Fruit fly (Drosophila melanogaster) whole organism, embryonic: ENCODE measurements around the gene Cdk1.

ENCODE experiments used
- Atf-2 ChIP-seq: fragments of 200-800 bp; sonication (Bioruptor generic); optimal IDR thresholded peaks from 2 replicates; lab custom pipeline; 2016; ENCODE audit warnings: missing biosample characterization, missing genetic modification characterization
- Awh ChIP-seq: fragments of 200-800 bp; sonication (Bioruptor generic); IDR thresholded peaks from 2 replicates; pipeline ENCODE4, ENCODE4 v1.3.6; 2022; ENCODE audit warnings: missing biosample characterization, missing genetic modification characterization
- BtbVII ChIP-seq: fragments of 200-800 bp; sonication (Bioruptor generic); optimal IDR thresholded peaks from 3 replicates; lab custom pipeline; 2017; ENCODE audit warnings: missing biosample characterization, mild to moderate bottlenecking, missing genetic modification characterization
- CG1024 ChIP-seq: fragments of 200-800 bp; sonication (Bioruptor generic); IDR thresholded peaks from 2 replicates; pipeline ENCODE4 v1.3.6; 2022; ENCODE audit warnings: missing biosample characterization, missing genetic modification characterization
- CG12391 ChIP-seq: fragments of 200-800 bp; sonication (Bioruptor generic); optimal IDR thresholded peaks from 3 replicates; lab custom pipeline; 2018; ENCODE audit warnings: missing biosample characterization, mild to moderate bottlenecking, missing genetic modification characterization, moderate library complexity
- CG12942 ChIP-seq: fragments of 200-800 bp; sonication (Bioruptor generic); optimal IDR thresholded peaks from 3 replicates; lab custom pipeline; 2016; ENCODE audit warnings: missing biosample characterization, missing genetic modification characterization
- CG13775 ChIP-seq: fragments of 200-800 bp; sonication (Bioruptor generic); optimal IDR thresholded peaks from 3 replicates; lab custom pipeline; 2017; ENCODE audit warnings: missing biosample characterization, mild to moderate bottlenecking, missing genetic modification characterization
- CG31365 ChIP-seq: fragments of 200-800 bp; sonication (Bioruptor generic); optimal IDR thresholded peaks from 2 replicates; lab custom pipeline; 2018; ENCODE audit warnings: missing biosample characterization, mild to moderate bottlenecking, missing genetic modification characterization
- CG34422 ChIP-seq: fragments of 200-800 bp; sonication (Bioruptor generic); IDR thresholded peaks from 3 replicates; pipeline ENCODE4 v1.3.6; 2022; ENCODE audit warnings: missing biosample characterization, missing genetic modification characterization
- CG42726 ChIP-seq: fragments of 200-800 bp; sonication (Bioruptor generic); IDR thresholded peaks from 2 replicates; pipeline ENCODE4 v1.3.6; 2022; ENCODE audit warnings: missing biosample characterization, missing genetic modification characterization; ENCODE audit not compliant: partially characterized antibody
- CG4360 ChIP-seq: fragments of 200-800 bp; sonication (Bioruptor generic); IDR thresholded peaks from 2 replicates; pipeline ENCODE4 v1.3.6; 2022; ENCODE audit warnings: missing biosample characterization, missing genetic modification characterization
- CG4707 ChIP-seq: fragments of 200-800 bp; sonication (Bioruptor generic); optimal IDR thresholded peaks from 2 replicates; lab custom pipeline; 2018; ENCODE audit warnings: missing biosample characterization, mild to moderate bottlenecking, missing genetic modification characterization, moderate library complexity
- CG4730 ChIP-seq: fragments of 200-800 bp; sonication (Bioruptor generic); IDR thresholded peaks from 2 replicates; pipeline ENCODE4 v1.3.6; 2022; ENCODE audit warnings: missing biosample characterization, missing genetic modification characterization
- CG7556 ChIP-seq: fragments of 200-800 bp; sonication (Bioruptor generic); optimal IDR thresholded peaks from 2 replicates; lab custom pipeline; 2017; ENCODE audit warnings: missing biosample characterization, mild to moderate bottlenecking, missing genetic modification characterization
- CG9727 ChIP-seq: fragments of 200-800 bp; sonication (Bioruptor generic); optimal IDR thresholded peaks from 3 replicates; lab custom pipeline; 2017; ENCODE audit warnings: missing biosample characterization, mild to moderate bottlenecking, missing genetic modification characterization
- CG9932 ChIP-seq: fragments of 200-800 bp; sonication (Bioruptor generic); IDR thresholded peaks from 2 replicates; pipeline ENCODE4 v1.3.6; 2022; ENCODE audit warnings: missing biosample characterization, missing genetic modification characterization
- Camta ChIP-seq: fragments of 200-800 bp; sonication (Bioruptor generic); optimal IDR thresholded peaks from 2 replicates; lab custom pipeline; 2016; ENCODE audit warnings: missing biosample characterization, missing genetic modification characterization
- Doc3 ChIP-seq: fragments of 200-800 bp; sonication (Bioruptor generic); IDR thresholded peaks from 3 replicates; pipeline ENCODE4 v1.3.6; 2022; ENCODE audit warnings: missing biosample characterization, missing genetic modification characterization; ENCODE audit not compliant: partially characterized antibody
- ERR ChIP-seq: fragments of 200-800 bp; sonication (Bioruptor generic); optimal IDR thresholded peaks from 2 replicates; lab custom pipeline; 2016; ENCODE audit warnings: missing biosample characterization, missing genetic modification characterization
- Elba2 ChIP-seq: fragments of 200-800 bp; sonication (Bioruptor generic); optimal IDR thresholded peaks from 3 replicates; lab custom pipeline; 2016; ENCODE audit warnings: missing biosample characterization, missing genetic modification characterization
- Fer1 ChIP-seq: fragments of 200-800 bp; sonication (Bioruptor generic); optimal IDR thresholded peaks from 2 replicates; lab custom pipeline; 2017; ENCODE audit warnings: missing biosample characterization, mild to moderate bottlenecking, missing genetic modification characterization
- Hmr ChIP-seq: fragments of 200-800 bp; sonication (Bioruptor generic); optimal IDR thresholded peaks from 3 replicates; lab custom pipeline; 2017; ENCODE audit warnings: mild to moderate bottlenecking, missing biosample characterization, missing genetic modification reagents, missing genetic modification characterization
- Hmx ChIP-seq: fragments of 200-800 bp; sonication (Bioruptor generic); optimal IDR thresholded peaks from 2 replicates; lab custom pipeline; 2016; ENCODE audit warnings: missing biosample characterization, missing genetic modification characterization
- Hr3 ChIP-seq: fragments of 200-800 bp; sonication (Bioruptor generic); optimal IDR thresholded peaks from 3 replicates; lab custom pipeline; 2016; ENCODE audit warnings: missing biosample characterization, missing genetic modification characterization
- Hr78 ChIP-seq, 2 experiments: fragments of 200-800 bp in 1 of 2; fragments of >200 bp in 1 of 2; sonication (Bioruptor generic) in 1 of 2; optimal IDR thresholded peaks; 2 replicates each; lab custom pipeline; 2017 to 2019; ENCODE audit warnings: missing biosample characterization in 2 of 2, missing genetic modification characterization in 2 of 2, mild to moderate bottlenecking in 1 of 2, moderate library complexity in 1 of 2
- Mad ChIP-seq: fragments of 200-800 bp; sonication (Bioruptor generic); optimal IDR thresholded peaks from 2 replicates; lab custom pipeline; 2016; ENCODE audit warnings: missing biosample characterization, missing genetic modification characterization
- Nf-YB ChIP-seq: fragments of 200-800 bp; sonication (Bioruptor generic); optimal IDR thresholded peaks from 3 replicates; lab custom pipeline; 2019; ENCODE audit warnings: missing biosample characterization, mild to moderate bottlenecking, missing genetic modification characterization, moderate library complexity
- Oaz ChIP-seq: fragments of 200-800 bp; sonication (Bioruptor generic); IDR thresholded peaks from 2 replicates; pipeline ENCODE4 v1.3.6; 2022; ENCODE audit warnings: missing biosample characterization, missing genetic modification characterization
- Side ChIP-seq: fragments of 200-800 bp; sonication (Bioruptor generic); optimal IDR thresholded peaks from 2 replicates; lab custom pipeline; 2016; ENCODE audit warnings: missing biosample characterization, missing genetic modification characterization
- Sox100B ChIP-seq: fragments of 200-800 bp; sonication (Bioruptor generic); optimal IDR thresholded peaks from 3 replicates; lab custom pipeline; 2018; ENCODE audit warnings: missing biosample characterization, mild to moderate bottlenecking, missing genetic modification characterization
- bab2 ChIP-seq: fragments of 200-800 bp; sonication (Bioruptor generic); optimal IDR thresholded peaks from 2 replicates; lab custom pipeline; 2016; ENCODE audit warnings: missing biosample characterization, missing genetic modification characterization
- cato ChIP-seq: fragments of 200-800 bp; sonication (Bioruptor generic); optimal IDR thresholded peaks from 2 replicates; lab custom pipeline; 2016; ENCODE audit warnings: missing biosample characterization, missing genetic modification characterization, borderline replicate concordance
- chif ChIP-seq, 2 experiments: fragments of 200-800 bp; sonication (Bioruptor generic); optimal IDR thresholded peaks; 3 replicates each; lab custom pipeline; 2016; ENCODE audit warnings: missing biosample characterization in 2 of 2, missing genetic modification characterization in 2 of 2
- corto ChIP-seq: fragments of 200-800 bp; sonication (Bioruptor generic); optimal IDR thresholded peaks from 2 replicates; lab custom pipeline; 2016; ENCODE audit warnings: missing biosample characterization, mild to moderate bottlenecking, missing genetic modification characterization, moderate library complexity
- croc ChIP-seq: fragments of 200-800 bp; sonication (Bioruptor generic); conservative IDR thresholded peaks from 3 replicates; pipeline ENCODE4 v1.3.6; 2022; ENCODE audit warnings: missing biosample characterization, missing genetic modification characterization
- da ChIP-seq: fragments of 200-800 bp; sonication (Bioruptor generic); optimal IDR thresholded peaks from 2 replicates; lab custom pipeline; 2016; ENCODE audit warnings: missing biosample characterization, missing genetic modification characterization
- fd102C ChIP-seq: fragments of 200-800 bp; sonication (Bioruptor generic); optimal IDR thresholded peaks from 2 replicates; lab custom pipeline; 2018; ENCODE audit warnings: missing biosample characterization, mild to moderate bottlenecking, missing genetic modification characterization, moderate library complexity
- fd3F ChIP-seq: fragments of 200-800 bp; sonication (Bioruptor generic); optimal IDR thresholded peaks from 2 replicates; lab custom pipeline; 2018; ENCODE audit warnings: missing biosample characterization, mild to moderate bottlenecking, missing genetic modification characterization, moderate library complexity
- h ChIP-seq: fragments of >200 bp; optimal IDR thresholded peaks from 2 replicates; lab custom pipeline; 2017
- hbn ChIP-seq: fragments of 200-800 bp; sonication (Bioruptor generic); IDR thresholded peaks from 2 replicates; pipeline ENCODE4 v1.3.6; 2022; ENCODE audit warnings: missing biosample characterization, missing genetic modification characterization; ENCODE audit not compliant: partially characterized antibody
- hth ChIP-seq: fragments of >200 bp; optimal IDR thresholded peaks from 2 replicates; lab custom pipeline; 2017; ENCODE audit warnings: inconsistent platforms
- knrl ChIP-seq: fragments of 200-800 bp; sonication (Bioruptor generic); IDR thresholded peaks from 3 replicates; pipeline ENCODE4 v1.3.6; 2022; ENCODE audit warnings: missing biosample characterization, missing genetic modification characterization; ENCODE audit not compliant: partially characterized antibody
- prd ChIP-seq, 3 experiments: fragments of >200 bp in 2 of 3; fragments of 200-800 bp in 1 of 3; sonication (Bioruptor generic) in 1 of 3; optimal IDR thresholded peaks in 2 of 3; IDR thresholded peaks in 1 of 3; 2 replicates in 2 of 3; 3 replicates in 1 of 3; pipeline versions ENCODE4 v1.3.6 to Lab custom; 2017 to 2022; ENCODE audit warnings: missing biosample characterization in 1 of 3, missing genetic modification characterization in 1 of 3
- sc ChIP-seq, 3 experiments: fragments of >200 bp in 2 of 3; fragments of 200-800 bp in 1 of 3; sonication (Bioruptor generic) in 1 of 3; optimal IDR thresholded peaks; 2 replicates in 2 of 3; 3 replicates in 1 of 3; lab custom pipeline; 2017; ENCODE audit warnings: mild to moderate bottlenecking in 1 of 3, missing biosample characterization in 1 of 3, missing genetic modification characterization in 1 of 3, missing genetic modification reagents in 1 of 3
- sqz ChIP-seq: fragments of 200-800 bp; sonication (Bioruptor generic); optimal IDR thresholded peaks from 3 replicates; lab custom pipeline; 2018; ENCODE audit warnings: missing biosample characterization, mild to moderate bottlenecking, missing genetic modification characterization
- sr ChIP-seq: fragments of 200-800 bp; sonication (Bioruptor generic); IDR thresholded peaks from 3 replicates; pipeline ENCODE4 v1.3.6; 2022; ENCODE audit warnings: missing biosample characterization, missing genetic modification characterization
- tna ChIP-seq: fragments of 200-800 bp; sonication (Bioruptor generic); IDR thresholded peaks from 2 replicates; pipeline ENCODE4 v1.3.6; 2022; ENCODE audit warnings: missing biosample characterization, missing genetic modification characterization; ENCODE audit not compliant: partially characterized antibody
- trem ChIP-seq: fragments of 200-800 bp; optimal IDR thresholded peaks from 3 replicates; lab custom pipeline; 2019; ENCODE audit warnings: missing biosample characterization, mild to moderate bottlenecking, missing genetic modification characterization, moderate library complexity

Gene Cdk1

DNA sequence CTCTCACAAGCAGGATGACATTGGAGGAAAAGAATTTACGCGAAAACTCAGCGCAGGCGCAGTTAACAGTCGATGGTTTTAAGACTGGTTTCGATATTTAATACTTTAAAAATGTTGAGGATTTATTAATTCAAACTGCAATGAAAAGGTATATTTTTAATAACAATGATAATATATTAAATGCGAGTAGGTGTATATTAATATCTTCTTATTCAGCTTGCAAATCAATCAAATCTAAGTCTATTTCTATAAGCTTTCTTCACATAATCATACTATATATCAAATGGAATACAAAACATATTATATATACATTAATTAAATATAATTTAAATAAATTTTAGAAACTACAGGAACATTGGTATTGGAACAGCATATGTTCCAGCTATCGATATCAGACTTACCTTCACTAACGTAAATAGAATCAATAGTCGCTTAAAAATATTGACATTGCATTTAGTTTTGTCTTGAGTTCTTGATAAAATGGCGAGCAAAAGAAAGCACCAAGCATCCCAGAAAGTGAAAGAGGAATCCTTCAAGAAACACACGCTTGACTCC, 49.6 kb upstream of the Cdk1 start, which contains the start of the genes TBC1D16 and holn1 (continued):
- no peak for TF ChIP-seq ERR
- TF ChIP-seq corto (GFP tag; lab: Kevin White, UChicago), result no peak
- no peak for TF ChIP-seq Side (GFP tag; lab: Kevin White, UChicago)
- peak; percentile 53; the same call in 1 of the 2 replicates for TF ChIP-seq hbn (GFP tag; lab: Robert Waterston, UW)
- TF ChIP-seq trem (tag; lab: Kevin White, UChicago), result peak; percentile 35
- no peak for TF ChIP-seq CG9727
- TF ChIP-seq Elba2 (GFP tag; lab: Kevin White, UChicago), result no peak
- no peak for TF ChIP-seq da
- no peak for TF ChIP-seq sr (GFP tag; lab: Robert Waterston, UW)
- no peak for TF ChIP-seq CG1024 (GFP tag; lab: Robert Waterston, UW)
- TF ChIP-seq Mad (GFP tag; lab: Kevin White, UChicago), result no peak
- TF ChIP-seq CG13775 (GFP tag; lab: Kevin White, UChicago), result no peak
- TF ChIP-seq Hmx (GFP tag; lab: Kevin White, UChicago), result no peak
- TF ChIP-seq CG9932, result no peak
- no peak for TF ChIP-seq knrl (GFP tag; lab: Robert Waterston, UW)
- TF ChIP-seq Hr78 (GFP tag; optimal IDR thresholded peaks at IDR 0.05; lab: Kevin White, UChicago), result no peak
- peak; percentile 31 for TF ChIP-seq Sox100B (GFP tag; lab: Kevin White, UChicago)
- TF ChIP-seq Awh (GFP tag; lab: Robert Waterston, UW), result no peak
- no peak for TF ChIP-seq hth
- no peak for TF ChIP-seq tna
- TF ChIP-seq sc (optimal IDR thresholded peaks at IDR 0.05; lab: Kevin White, UChicago), result no peak
- TF ChIP-seq sc (GFP tag; optimal IDR thresholded peaks at IDR 0.05; lab: Kevin White, UChicago), result no peak
- TF ChIP-seq cato (GFP tag; lab: Kevin White, UChicago), result no peak
- TF ChIP-seq bab2 (GFP tag; lab: Kevin White, UChicago), result no peak

DNA sequence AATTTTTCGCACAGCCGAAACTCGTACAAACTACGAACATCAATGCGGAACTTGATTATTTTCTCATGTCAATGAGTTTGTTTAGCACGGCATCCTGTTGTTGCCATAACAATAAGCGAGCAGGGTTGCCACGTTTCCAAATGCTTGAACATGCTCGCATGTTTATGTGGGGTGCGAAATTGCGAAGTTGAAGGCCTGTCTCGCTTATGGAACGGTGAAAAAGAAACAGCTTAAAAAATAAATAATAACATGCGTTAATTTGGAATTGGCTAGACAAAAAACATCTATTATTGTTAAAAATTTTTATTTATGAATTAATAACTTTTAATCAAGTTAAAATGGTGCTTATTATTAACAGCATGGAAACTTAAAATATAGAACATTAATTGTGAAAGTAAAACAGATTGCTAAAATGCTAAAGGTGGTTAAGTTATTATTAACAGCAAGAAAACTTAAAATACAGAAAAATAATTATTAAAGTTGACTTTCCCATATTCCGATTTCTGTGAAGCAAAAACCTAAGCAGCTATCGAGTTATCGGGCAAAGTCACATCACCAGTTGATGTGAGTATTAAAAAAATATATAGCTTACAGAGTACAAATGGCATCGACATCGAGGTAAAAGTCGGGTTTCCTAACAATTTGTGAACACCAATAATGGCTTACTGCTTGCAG, 44.9 kb upstream of the Cdk1 start, which contains the start of the genes Bug22 and TfIIB:
Gene Bug22, minus strand, starts transcription at position 117 of the 675 bp plus-strand sequence.
Gene TfIIB, plus strand, starts transcription at position 537 of the 675 bp plus-strand sequence.
- TF ChIP-seq Hr3 (GFP tag; lab: Kevin White, UChicago) (peak; percentile 73), prd (optimal IDR thresholded peaks at IDR 0.05; lab: Kevin White, UChicago) (no peak), prd (GFP tag; IDR thresholded peaks at IDR 0.05; lab: Robert Waterston, UW) (peak; percentile 68; the same call in 2 of the 3 replicates), croc (no peak), Atf-2 (GFP tag; lab: Kevin White, UChicago) (peak; percentile 53), Camta (GFP tag; lab: Kevin White, UChicago) (peak; percentile 53), CG42726 (GFP tag; lab: Robert Waterston, UW) (no peak), Oaz (GFP tag; lab: Robert Waterston, UW) (peak; percentile 23; the same call in 1 of the 2 replicates), Hmr (GFP tag; lab: Kevin White, UChicago) (no peak), Fer1 (peak; percentile 47), Nf-YB (GFP tag; lab: Kevin White, UChicago) (peak; percentile 51), fd102C (GFP tag; lab: Kevin White, UChicago) (no peak), CG34422 (GFP tag; lab: Robert Waterston, UW) (peak; percentile 72), BtbVII (GFP tag; lab: Kevin White, UChicago) (peak; percentile 56), CG7556 (GFP tag; lab: Kevin White, UChicago) (peak; percentile 69), CG12391 (tag; lab: Kevin White, UChicago) (peak; percentile 88), CG31365 (tag; lab: Kevin White, UChicago) (no peak), Doc3 (GFP tag; lab: Robert Waterston, UW) (no peak), CG4707 (GFP tag; lab: Kevin White, UChicago) (no peak), chif (GFP tag; optimal IDR thresholded peaks at IDR 0.05; lab: Kevin White, UChicago) (peak; percentile 35 to 41), fd3F (GFP tag; lab: Kevin White, UChicago) (peak; percentile 61), CG12942 (GFP tag; lab: Kevin White, UChicago) (peak; percentile 71), Hr78 (GFP tag; optimal IDR thresholded peaks at IDR 0.05; lab: Kevin White, UChicago) (no peak), h (no peak), CG4730 (GFP tag; lab: Robert Waterston, UW) (peak; percentile 32; the same call in 1 of the 2 replicates), sqz (GFP tag; lab: Kevin White, UChicago) (peak; percentile 76), CG4360 (GFP tag; lab: Robert Waterston, UW) (peak; percentile 40; the same call in 1 of the 2 replicates)
